Worm (Caenorhabditis elegans) whole organism, young adult: ENCODE measurements around the gene ooc-3.
A peak's percentile ranks its signal among the peaks of the same experiment; 100 is the strongest.

Source experiments
- B0019.2 ChIP-seq: fragments of 200-800 bp; sonication (Bioruptor generic); conservative IDR thresholded peaks from 2 replicates; pipeline ENCODE4 v1.3.6; 2022; ENCODE audit warnings: missing genetic modification reagents, missing genetic modification characterization, missing compliant biosample characterization
- F10E7.11 ChIP-seq: sonication (generic microtip); optimal IDR thresholded peaks from 2 replicates; lab custom pipeline; 2017; ENCODE audit warnings: mild to moderate bottlenecking, missing genetic modification characterization, moderate library complexity, missing compliant biosample characterization
- F23B12.7 ChIP-seq: sonication (generic microtip); optimal IDR thresholded peaks from 2 replicates; lab custom pipeline; 2017; ENCODE audit warnings: missing genetic modification characterization, mild to moderate bottlenecking, missing compliant biosample characterization, antibody characterized with exemption, moderate library complexity; ENCODE audit not compliant: insufficient read depth
- F33H1.4 ChIP-seq: fragments of 200-800 bp; sonication (Bioruptor generic); IDR thresholded peaks from 2 replicates; pipeline ENCODE4 v1.3.6; 2022; ENCODE audit warnings: missing genetic modification reagents, missing genetic modification characterization, missing compliant biosample characterization
- F37B4.10 ChIP-seq: fragments of 200-800 bp; sonication (Bioruptor generic); IDR thresholded peaks from 2 replicates; pipeline ENCODE4 v1.3.6; 2022; ENCODE audit warnings: missing genetic modification characterization, missing compliant biosample characterization
- F39B2.1 ChIP-seq: fragments of 200-800 bp; sonication (Bioruptor generic); IDR thresholded peaks from 2 replicates; pipeline ENCODE4 v1.3.6; 2022; ENCODE audit warnings: missing genetic modification reagents, missing genetic modification characterization, missing compliant biosample characterization
- F57A8.1 ChIP-seq: fragments of 200-800 bp; sonication (Bioruptor generic); optimal IDR thresholded peaks from 2 replicates; lab custom pipeline; 2018; ENCODE audit warnings: mild to moderate bottlenecking, missing genetic modification characterization, moderate library complexity, missing compliant biosample characterization
- K12H6.12 ChIP-seq: fragments of 200-800 bp; sonication (Bioruptor generic); optimal IDR thresholded peaks from 2 replicates; lab custom pipeline; 2018; ENCODE audit warnings: mild to moderate bottlenecking, missing genetic modification characterization, missing compliant biosample characterization
- T07F8.4 ChIP-seq: sonication (generic microtip); optimal IDR thresholded peaks from 2 replicates; lab custom pipeline; 2016; ENCODE audit warnings: mild to moderate bottlenecking, missing genetic modification characterization, moderate library complexity, missing compliant biosample characterization
- Y53F4B.3 ChIP-seq: fragments of 200-800 bp; sonication (Bioruptor generic); IDR thresholded peaks from 2 replicates; pipeline ENCODE4 v1.3.6; 2022; ENCODE audit warnings: missing genetic modification reagents, missing genetic modification characterization, missing compliant biosample characterization
- Y56A3A.18 ChIP-seq: fragments of 200-800 bp; sonication (Bioruptor generic); IDR thresholded peaks from 2 replicates; pipeline ENCODE4 v1.3.6; 2022; ENCODE audit warnings: missing genetic modification reagents, missing genetic modification characterization, missing compliant biosample characterization
- Y95B8A.8 ChIP-seq: fragments of 200-800 bp; sonication (Bioruptor generic); IDR thresholded peaks from 2 replicates; pipeline ENCODE4 v1.3.6; 2022; ENCODE audit warnings: missing genetic modification reagents, missing genetic modification characterization, missing compliant biosample characterization
- akir-1 ChIP-seq: fragments of 200-800 bp; sonication (Bioruptor generic); optimal IDR thresholded peaks from 2 replicates; lab custom pipeline; 2018; ENCODE audit warnings: mild to moderate bottlenecking, missing genetic modification characterization, moderate library complexity, missing compliant biosample characterization
- ama-1 ChIP-seq, 3 experiments: fragments of 150-350 bp in 1 of 3; sonication (generic microtip) in 2 of 3; optimal IDR thresholded peaks; 2 replicates each; lab custom pipeline; 2014 to 2018; ENCODE audit warnings: missing biosample characterization in 2 of 3, missing genetic modification characterization in 2 of 3, missing genetic modification reagents in 2 of 3
- aptf-2 ChIP-seq: fragments of 200-800 bp; sonication (Bioruptor generic); conservative IDR thresholded peaks from 2 replicates; pipeline ENCODE4 v1.3.6; 2022; ENCODE audit warnings: missing genetic modification reagents, missing genetic modification characterization, missing compliant biosample characterization
- attf-6 ChIP-seq: fragments of 200-800 bp; sonication (Bioruptor generic); IDR thresholded peaks from 2 replicates; pipeline ENCODE4 v1.3.6; 2022; ENCODE audit warnings: missing genetic modification reagents, missing genetic modification characterization, missing compliant biosample characterization
- bed-2 ChIP-seq: fragments of 200-800 bp; sonication (Bioruptor generic); IDR thresholded peaks from 2 replicates; pipeline ENCODE4 v1.3.6; 2022; ENCODE audit warnings: missing genetic modification reagents, missing genetic modification characterization, missing compliant biosample characterization
- cebp-1 ChIP-seq, 2 experiments: fragments of 200-800 bp in 1 of 2; sonication (Bioruptor generic) in 1 of 2; sonication (generic microtip) in 1 of 2; IDR thresholded peaks in 1 of 2; optimal IDR thresholded peaks in 1 of 2; 2 replicates each; pipeline versions ENCODE4 v1.3.6 to Lab custom; 2017 to 2022; ENCODE audit warnings: missing compliant biosample characterization in 2 of 2, missing genetic modification characterization in 2 of 2, mild to moderate bottlenecking in 1 of 2, missing genetic modification reagents in 1 of 2, moderate library complexity in 1 of 2
- ceh-91 ChIP-seq: fragments of 200-800 bp; sonication (Bioruptor generic); IDR thresholded peaks from 2 replicates; pipeline ENCODE4 v1.3.6; 2022; ENCODE audit warnings: missing genetic modification reagents, missing genetic modification characterization, missing compliant biosample characterization
- dox-1 ChIP-seq: fragments of 200-800 bp; sonication (Bioruptor generic); IDR thresholded peaks from 2 replicates; pipeline ENCODE4 v1.3.6; 2022; ENCODE audit warnings: missing genetic modification reagents, missing genetic modification characterization, missing compliant biosample characterization
- egl-18 ChIP-seq: fragments of 200-800 bp; sonication (Bioruptor generic); IDR thresholded peaks from 2 replicates; pipeline ENCODE4 v1.3.6; 2022; ENCODE audit warnings: missing genetic modification reagents, missing genetic modification characterization, missing compliant biosample characterization
- ets-4 ChIP-seq: fragments of 200-800 bp; sonication (Bioruptor generic); optimal IDR thresholded peaks from 2 replicates; lab custom pipeline; 2018; ENCODE audit warnings: mild to moderate bottlenecking, missing genetic modification characterization, missing compliant biosample characterization
- him-1 ChIP-seq: sonication (generic microtip); optimal IDR thresholded peaks from 2 replicates; lab custom pipeline; 2016; ENCODE audit warnings: missing genotype, missing genetic modification reagents, missing genetic modification characterization, missing compliant biosample characterization
- lag-1 ChIP-seq: fragments of 200-800 bp; sonication (Bioruptor generic); IDR thresholded peaks from 2 replicates; pipeline ENCODE4 v1.3.6; 2022; ENCODE audit warnings: missing genetic modification reagents, missing genetic modification characterization, missing compliant biosample characterization
- lin-54 ChIP-seq: fragments of 200-800 bp; sonication (Bioruptor generic); optimal IDR thresholded peaks from 2 replicates; lab custom pipeline; 2018; ENCODE audit warnings: mild to moderate bottlenecking, missing genetic modification characterization, missing compliant biosample characterization
- lir-1 ChIP-seq: fragments of 200-800 bp; sonication (Bioruptor generic); conservative IDR thresholded peaks from 2 replicates; pipeline ENCODE4 v1.3.6; 2022; ENCODE audit warnings: missing genetic modification reagents, missing genetic modification characterization, missing compliant biosample characterization
- lsy-27 ChIP-seq: sonication (generic microtip); optimal IDR thresholded peaks from 2 replicates; lab custom pipeline; 2017; ENCODE audit warnings: missing genetic modification characterization, mild to moderate bottlenecking, missing compliant biosample characterization, antibody characterized with exemption, missing genotype, borderline replicate concordance; ENCODE audit not compliant: insufficient read depth
- madf-10 ChIP-seq: sonication (generic microtip); optimal IDR thresholded peaks from 2 replicates; lab custom pipeline; 2016; ENCODE audit warnings: mild to moderate bottlenecking, missing genetic modification characterization, missing compliant biosample characterization
- madf-3 ChIP-seq: fragments of 200-800 bp; sonication (Bioruptor generic); IDR thresholded peaks from 2 replicates; pipeline ENCODE4 v1.3.6; 2022; ENCODE audit warnings: missing genetic modification reagents, missing genetic modification characterization, missing compliant biosample characterization
- madf-8 ChIP-seq: fragments of 200-800 bp; sonication (Bioruptor generic); conservative IDR thresholded peaks from 2 replicates; pipeline ENCODE4 v1.3.6; 2022; ENCODE audit warnings: missing genetic modification reagents, missing genetic modification characterization, missing compliant biosample characterization
- mxl-1 ChIP-seq: sonication (generic microtip); optimal IDR thresholded peaks from 2 replicates; lab custom pipeline; 2016; ENCODE audit warnings: missing genetic modification characterization, missing compliant biosample characterization
- nfya-1 ChIP-seq: sonication (generic microtip); optimal IDR thresholded peaks from 2 replicates; lab custom pipeline; 2017; ENCODE audit warnings: antibody characterized with exemption, missing compliant biosample characterization, missing genetic modification characterization, borderline replicate concordance; ENCODE audit not compliant: insufficient read depth
- nfyb-1 ChIP-seq: fragments of 200-800 bp; sonication (Bioruptor generic); IDR thresholded peaks from 2 replicates; pipeline ENCODE4 v1.3.6; 2022; ENCODE audit warnings: missing genetic modification reagents, missing genetic modification characterization, missing compliant biosample characterization
- nhr-120 ChIP-seq: fragments of 200-800 bp; sonication (Bioruptor generic); IDR thresholded peaks from 2 replicates; pipeline ENCODE4 v1.3.6; 2022; ENCODE audit warnings: missing genetic modification characterization, missing compliant biosample characterization
- nhr-90 ChIP-seq: sonication (generic microtip); optimal IDR thresholded peaks from 2 replicates; lab custom pipeline; 2016; ENCODE audit warnings: missing genotype, mild to moderate bottlenecking, missing genetic modification characterization, missing compliant biosample characterization
- pbrm-1 ChIP-seq: fragments of 200-800 bp; sonication (Bioruptor generic); IDR thresholded peaks from 2 replicates; pipeline ENCODE4 v1.3.6; 2022; ENCODE audit warnings: missing genetic modification reagents, missing genetic modification characterization, missing compliant biosample characterization
- rpc-1 ChIP-seq, 2 experiments: fragments of 150-350 bp in 1 of 2; sonication (generic microtip) in 1 of 2; optimal IDR thresholded peaks; 2 replicates each; lab custom pipeline; 2014 to 2018; ENCODE audit warnings: missing biosample characterization in 1 of 2, missing genetic modification characterization in 1 of 2, missing genetic modification reagents in 1 of 2, missing genotype in 1 of 2
- snpc-3.4 ChIP-seq: sonication (generic microtip); optimal IDR thresholded peaks from 2 replicates; lab custom pipeline; 2017; ENCODE audit warnings: missing genetic modification characterization, mild to moderate bottlenecking, missing compliant biosample characterization, antibody characterized with exemption, moderate library complexity, missing genotype, missing genetic modification reagents
- sptf-2 ChIP-seq: fragments of 200-800 bp; sonication (Bioruptor generic); optimal IDR thresholded peaks from 2 replicates; lab custom pipeline; 2018; ENCODE audit warnings: mild to moderate bottlenecking, missing genetic modification characterization, missing compliant biosample characterization
- tbp1 ChIP-seq: fragments of 200-800 bp; sonication (Bioruptor generic); optimal IDR thresholded peaks from 2 replicates; lab custom pipeline; 2018; ENCODE audit warnings: mild to moderate bottlenecking, missing genetic modification characterization, missing compliant biosample characterization
- tbx-9 ChIP-seq: sonication (generic microtip); optimal IDR thresholded peaks from 2 replicates; lab custom pipeline; 2016; ENCODE audit warnings: borderline replicate concordance, missing genetic modification characterization, inconsistent platforms, missing compliant biosample characterization
- tlf-1 ChIP-seq: fragments of 200-800 bp; sonication (Bioruptor generic); optimal IDR thresholded peaks from 2 replicates; lab custom pipeline; 2018; ENCODE audit warnings: mild to moderate bottlenecking, missing genetic modification characterization, missing compliant biosample characterization
- unc-130 ChIP-seq: sonication (generic microtip); optimal IDR thresholded peaks from 2 replicates; lab custom pipeline; 2016; ENCODE audit warnings: missing genetic modification reagents, missing genetic modification characterization, missing compliant biosample characterization
- zfh-2 ChIP-seq: fragments of 200-800 bp; sonication (Bioruptor generic); conservative IDR thresholded peaks from 2 replicates; pipeline ENCODE4 v1.3.6; 2022; ENCODE audit warnings: missing genetic modification reagents, missing genetic modification characterization, missing compliant biosample characterization
- ztf-22 ChIP-seq: fragments of 200-800 bp; sonication (Bioruptor generic); optimal IDR thresholded peaks from 2 replicates; lab custom pipeline; 2018; ENCODE audit warnings: mild to moderate bottlenecking, missing genetic modification characterization, moderate library complexity, missing compliant biosample characterization
- ztf-26 ChIP-seq: sonication (generic microtip); optimal IDR thresholded peaks from 2 replicates; lab custom pipeline; 2017; ENCODE audit warnings: missing genetic modification characterization, missing compliant biosample characterization

ooc-3 gene

DNA sequence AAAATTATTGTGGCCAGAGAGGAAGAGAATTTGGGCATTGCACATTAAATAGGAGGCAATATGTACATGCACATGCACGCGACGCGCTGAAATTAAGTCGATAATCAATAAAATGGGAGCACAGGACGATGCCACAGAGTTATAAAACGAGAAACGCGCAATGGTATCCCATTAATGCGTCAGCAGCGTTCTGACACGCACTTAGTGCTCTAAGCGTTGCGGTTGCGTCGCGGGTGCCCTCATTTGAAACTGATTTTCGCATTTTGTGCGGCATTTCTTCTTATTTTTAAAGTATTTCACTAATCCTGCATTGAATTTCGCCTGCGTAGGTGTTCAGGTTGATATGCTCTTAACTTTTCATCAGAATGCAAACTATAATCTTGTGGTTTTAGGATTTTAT, 42.1 kb downstream of the ooc-3 start, which contains the start of gene rsp-1 (continued):
- 0 out of 2 replicates have a peak, but pooled peaks have one; percentile 48 for TF ChIP-seq lag-1 (GFP tag; lab: Robert Waterston, UW)
- TF ChIP-seq Y53F4B.3 (GFP tag; lab: Robert Waterston, UW) = no peak
- no peak for TF ChIP-seq tbx-9 (tag; lab: Kevin White, UChicago)
- no peak for TF ChIP-seq ama-1 (optimal IDR thresholded peaks at IDR 0.05; lab: Kevin White, UChicago)
- no peak for TF ChIP-seq ama-1 (GFP tag; optimal IDR thresholded peaks at IDR 0.05; lab: Kevin White, UChicago)
- TF ChIP-seq dox-1 (GFP tag; lab: Robert Waterston, UW) = peak; percentile 95
- peak; percentile 72 for TF ChIP-seq tbp1 (GFP tag; lab: Kevin White, UChicago)
- peak; percentile 76 for TF ChIP-seq F33H1.4
- TF ChIP-seq lir-1 (GFP tag; lab: Robert Waterston, UW) = 0 out of 2 replicates have a peak, but pooled peaks have one; percentile 39
- TF ChIP-seq nhr-90 (tag; lab: Kevin White, UChicago) = peak; percentile 23
- peak; percentile 85 for TF ChIP-seq F23B12.7
- TF ChIP-seq T07F8.4 (tag; lab: Kevin White, UChicago) = no peak
- TF ChIP-seq unc-130 (GFP tag; lab: Kevin White, UChicago) = no peak
- peak; percentile 57 for TF ChIP-seq madf-8 (GFP tag; lab: Robert Waterston, UW)
- peak; percentile 100 for TF ChIP-seq madf-3 (GFP tag; lab: Robert Waterston, UW)
- TF ChIP-seq madf-10 (tag; lab: Kevin White, UChicago) = peak; percentile 80
- TF ChIP-seq lin-54 (GFP tag; lab: Kevin White, UChicago) = peak; percentile 93
- peak; percentile 87 for TF ChIP-seq tlf-1 (GFP tag; lab: Kevin White, UChicago)
- no peak for TF ChIP-seq akir-1 (GFP tag; lab: Kevin White, UChicago)
- TF ChIP-seq F39B2.1 (GFP tag; lab: Robert Waterston, UW) = no peak
- no peak for TF ChIP-seq F57A8.1 (GFP tag; lab: Kevin White, UChicago)
- peak; percentile 4 for TF ChIP-seq sptf-2 (GFP tag; lab: Kevin White, UChicago)
- peak; percentile 40 for TF ChIP-seq ets-4 (GFP tag; lab: Kevin White, UChicago)
- TF ChIP-seq nhr-120 (GFP tag; lab: Robert Waterston, UW) = no peak
- no peak for TF ChIP-seq him-1
- TF ChIP-seq aptf-2 (GFP tag; lab: Robert Waterston, UW) = no peak
- peak; percentile 93 for TF ChIP-seq Y95B8A.8 (GFP tag; lab: Robert Waterston, UW)
- TF ChIP-seq cebp-1 (GFP tag; IDR thresholded peaks at IDR 0.05; lab: Robert Waterston, UW) = peak; percentile 52
- peak; percentile 89 for TF ChIP-seq cebp-1 (tag; optimal IDR thresholded peaks at IDR 0.05; lab: Kevin White, UChicago)
- TF ChIP-seq Y56A3A.18 (GFP tag; lab: Robert Waterston, UW) = 0 out of 2 replicates have a peak, but pooled peaks have one; percentile 49
- peak; percentile 86 for TF ChIP-seq nfyb-1 (GFP tag; lab: Robert Waterston, UW)
- TF ChIP-seq egl-18 = 0 out of 2 replicates have a peak, but pooled peaks have one; percentile 30
- TF ChIP-seq F10E7.11 (tag; lab: Kevin White, UChicago) = no peak
- TF ChIP-seq rpc-1 (optimal IDR thresholded peaks at IDR 0.05; lab: Kevin White, UChicago) = no peak
- no peak for TF ChIP-seq rpc-1 (tag; optimal IDR thresholded peaks at IDR 0.05; lab: Kevin White, UChicago)
- TF ChIP-seq ztf-22 = no peak
- TF ChIP-seq K12H6.12 (tag; lab: Kevin White, UChicago) = peak; percentile 80
- no peak; the same call in 1 of the 2 replicates for TF ChIP-seq attf-6
- no peak for TF ChIP-seq nfya-1 (tag; lab: Kevin White, UChicago)
- TF ChIP-seq bed-2 (GFP tag; lab: Robert Waterston, UW) = no peak
- no peak for TF ChIP-seq lsy-27 (tag; lab: Kevin White, UChicago)
- peak; percentile 67; the same call in 1 of the 2 replicates for TF ChIP-seq B0019.2
- peak; percentile 74 for TF ChIP-seq zfh-2
- TF ChIP-seq mxl-1 = no peak
- TF ChIP-seq ztf-26 = peak; percentile 71
- TF ChIP-seq snpc-3.4 (tag; lab: Kevin White, UChicago) = peak; percentile 81
- TF ChIP-seq pbrm-1 (GFP tag; lab: Robert Waterston, UW) = peak; percentile 91
- TF ChIP-seq ceh-91 (GFP tag; lab: Robert Waterston, UW) = peak; percentile 73
- no peak for TF ChIP-seq F37B4.10
